Worm (Caenorhabditis elegans) whole organism, late embryonic: ENCODE data around the gene dlg-1.

ENCODE experiments used
- gmeb-2 ChIP-seq: sonication (generic microtip); optimal IDR thresholded peaks from 2 replicates; lab custom pipeline; 2016; ENCODE audit warnings: missing genetic modification characterization, inconsistent platforms, missing compliant biosample characterization
- tbx-2 ChIP-seq: sonication (generic microtip); optimal IDR thresholded peaks from 2 replicates; lab custom pipeline; 2016; ENCODE audit warnings: missing genetic modification characterization, missing compliant biosample characterization

ce11 chrX:5514346-5514745 is 34.8 kb downstream of the dlg-1 start:
- no peak for TF ChIP-seq tbx-2 (tag; lab: Kevin White, UChicago)
- no peak for TF ChIP-seq gmeb-2
